Fruit fly (Drosophila melanogaster): Measurements from ENCODE around the gene CG14990.

The CG14990 gene

DNA sequence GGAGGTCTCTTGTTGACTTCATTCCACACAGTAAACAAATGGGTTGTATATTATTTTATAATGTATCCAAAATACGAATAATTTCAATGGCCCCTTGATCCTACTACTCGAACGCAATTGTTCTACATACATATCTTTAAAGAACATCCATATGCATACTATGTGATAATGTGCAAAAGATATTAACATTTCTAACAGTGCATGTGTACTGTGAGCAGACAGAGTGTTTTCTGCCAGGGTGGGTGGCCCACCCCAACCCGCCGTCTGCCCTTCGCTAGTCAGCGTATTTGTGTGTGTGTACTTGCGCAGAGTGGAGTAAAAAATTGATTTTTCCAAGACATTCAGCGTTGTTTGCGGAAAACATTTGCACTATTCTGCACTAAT lies 22.0 kb upstream of the CG14990 start (continued):
- TF ChIP-seq CG31365 (tag; optimal IDR thresholded peaks at IDR 0.05) (peak; percentile 7), lab (GFP tag; optimal IDR thresholded peaks at IDR 0.05) (peak; percentile 55), fd96Cb (tag; optimal IDR thresholded peaks at IDR 0.05) (peak; percentile 60), seq (GFP tag; IDR thresholded peaks at IDR 0.05) (peak; percentile 57), Dip3 (GFP tag; optimal IDR thresholded peaks at IDR 0.05) (peak; percentile 9), CG2889 (GFP tag; IDR thresholded peaks at IDR 0.05) (peak; percentile 31; the same call in 1 of the 3 replicates), ATbp (GFP tag; optimal IDR thresholded peaks at IDR 0.05) (peak; percentile 76), CG2678 (tag; optimal IDR thresholded peaks at IDR 0.05) (peak; percentile 37), CG4424 (GFP tag; optimal IDR thresholded peaks at IDR 0.05) (peak; percentile 22), Fer1 (GFP tag; optimal IDR thresholded peaks at IDR 0.05) (peak; percentile 51), lilli (GFP tag; optimal IDR thresholded peaks at IDR 0.05) (peak; percentile 3), row (GFP tag; IDR thresholded peaks at IDR 0.05) (peak; percentile 69), ash1 (GFP tag; optimal IDR thresholded peaks at IDR 0.05) (no peak), Neu2 (GFP tag; optimal IDR thresholded peaks at IDR 0.05; ENCODE audit: borderline replicate concordance) (no peak), org-1 (GFP tag; optimal IDR thresholded peaks at IDR 0.05) (no peak), MTF-1 (GFP tag; optimal IDR thresholded peaks at IDR 0.05; ENCODE audit: borderline replicate concordance) (peak; percentile 41), HHEX (GFP tag; optimal IDR thresholded peaks at IDR 0.05) (peak; percentile 36), Asciz (GFP tag; optimal IDR thresholded peaks at IDR 0.05) (peak; percentile 22), CG12299 (tag; optimal IDR thresholded peaks at IDR 0.05) (peak; percentile 32), CG6689 (GFP tag; IDR thresholded peaks at IDR 0.05) (peak; percentile 70), lmd (GFP tag; IDR thresholded peaks at IDR 0.05) (peak; percentile 75), az2 (GFP tag; optimal IDR thresholded peaks at IDR 0.05) (peak; percentile 28), HLH54F (GFP tag; optimal IDR thresholded peaks at IDR 0.05) (peak; percentile 42), pzg (GFP tag; optimal IDR thresholded peaks at IDR 0.05) (no peak), CG17802 (tag; optimal IDR thresholded peaks at IDR 0.05) (peak; percentile 47), scrt (GFP tag; optimal IDR thresholded peaks at IDR 0.05) (no peak), CG3726 (GFP tag; IDR thresholded peaks at IDR 0.05) (peak; percentile 64; the same call in 1 of the 3 replicates), grau (tag; optimal IDR thresholded peaks at IDR 0.05) (peak; percentile 42), Sry-δ (GFP tag; optimal IDR thresholded peaks at IDR 0.05) (no peak), CG14667 (GFP tag; IDR thresholded peaks at IDR 0.05) (peak; percentile 67), CG4282 (GFP tag; optimal IDR thresholded peaks at IDR 0.05) (no peak), H15 (GFP tag; IDR thresholded peaks at IDR 0.05) (peak; percentile 64; the same call in 2 of the 3 replicates), Hr39 (optimal IDR thresholded peaks at IDR 0.05) (no peak), Hsf (GFP tag; optimal IDR thresholded peaks at IDR 0.05) (peak; percentile 37), fd3F (GFP tag; optimal IDR thresholded peaks at IDR 0.05) (peak; percentile 17), otp (GFP tag; IDR thresholded peaks at IDR 0.05) (peak; percentile 64; the same call in 1 of the 3 replicates), slou (GFP tag; optimal IDR thresholded peaks at IDR 0.05) (peak; percentile 31), CG3407 (GFP tag; optimal IDR thresholded peaks at IDR 0.05) (no peak), vnd (GFP tag; IDR thresholded peaks at IDR 0.05; ENCODE audit: partially characterized antibody) (no peak), B-H1 (GFP tag; IDR thresholded peaks at IDR 0.05) (peak; percentile 74), CG18476 (GFP tag; optimal IDR thresholded peaks at IDR 0.05) (no peak), sima (GFP tag; optimal IDR thresholded peaks at IDR 0.05) (no peak), CG8765 (GFP tag; IDR thresholded peaks at IDR 0.05) (no peak; the same call in 1 of the 2 replicates), CG1647 (GFP tag; optimal IDR thresholded peaks at IDR 0.05) (peak; percentile 7), ap (GFP tag; IDR thresholded peaks at IDR 0.05) (peak; percentile 76), nom (GFP tag; optimal IDR thresholded peaks at IDR 0.05) (peak; percentile 45), Abd-B (GFP tag; optimal IDR thresholded peaks at IDR 0.05) (peak; percentile 14), CG18764 (GFP tag; optimal IDR thresholded peaks at IDR 0.05) (peak; percentile 0), wor (GFP tag; IDR thresholded peaks at IDR 0.05) (peak; percentile 49; the same call in 1 of the 2 replicates), peb (GFP tag; IDR thresholded peaks at IDR 0.05) (peak; percentile 38; the same call in 1 of the 2 replicates), CG10979 (tag; optimal IDR thresholded peaks at IDR 0.05) (peak; percentile 29)

Data from whole organism, embryonic.